Worm (Caenorhabditis elegans): Measurements from ENCODE around the gene C44F1.1.
A peak's percentile ranks its signal among the peaks of the same experiment; 100 is the strongest.

C44F1.1 gene

DNA sequence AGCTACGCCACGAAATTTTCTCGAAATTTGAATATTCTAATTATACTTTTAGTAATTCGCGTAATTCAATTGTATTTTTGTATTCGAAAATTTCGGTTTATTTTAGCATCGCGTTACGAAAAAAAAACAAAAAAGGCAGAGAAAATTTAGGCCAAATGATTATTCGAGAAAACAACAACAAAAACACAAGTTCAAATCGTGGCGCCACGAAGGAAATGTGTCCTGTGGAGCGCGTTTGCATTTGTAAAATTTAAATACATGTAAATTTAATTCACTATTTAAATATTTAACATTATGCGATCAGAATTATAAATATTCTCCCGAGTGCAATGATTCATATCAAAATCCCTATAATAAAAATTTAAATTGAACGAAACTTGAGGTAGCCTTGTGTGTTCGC, 41.6 kb downstream of the C44F1.1 start:
- TF ChIP-seq ZK546.5 (tag; optimal IDR thresholded peaks at IDR 0.05) = no peak
- no peak for TF ChIP-seq elt-1 (tag; optimal IDR thresholded peaks at IDR 0.05)
- TF ChIP-seq peb-1 (tag; optimal IDR thresholded peaks at IDR 0.05) = no peak
- no peak for TF ChIP-seq nhr-129 (tag; optimal IDR thresholded peaks at IDR 0.05)
- no peak for TF ChIP-seq nhr-10 (tag; optimal IDR thresholded peaks at IDR 0.05)
- no peak for TF ChIP-seq ztf-11 (tag; optimal IDR thresholded peaks at IDR 0.05)

DNA sequence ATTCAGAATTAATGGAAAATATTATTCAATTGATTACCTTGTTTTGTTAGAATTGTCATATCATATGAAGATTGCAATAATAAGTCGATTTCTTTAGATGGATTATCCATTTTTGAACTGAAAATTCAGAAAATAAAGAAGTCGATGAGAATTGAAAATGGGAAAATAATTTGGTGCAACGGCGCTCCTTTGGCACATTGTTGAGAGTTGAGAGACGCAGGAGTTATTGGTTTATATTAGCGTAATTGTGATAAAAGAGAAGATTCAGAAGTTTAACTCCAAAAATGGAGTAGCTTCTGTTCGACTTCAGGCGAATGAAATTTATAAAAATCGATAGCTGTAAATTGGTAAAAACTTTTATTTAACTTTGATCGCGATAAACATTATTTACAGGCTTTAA, 45.8 kb downstream of the C44F1.1 start, which contains the start of gene C14B1.8:
Gene C14B1.8, minus strand, starts transcription at position 117 of the 400 bp plus-strand sequence.
- TF ChIP-seq unc-55 (GFP tag; optimal IDR thresholded peaks at IDR 0.05) (peak; percentile 62), mab-5 (tag; optimal IDR thresholded peaks at IDR 0.05) (no peak), peb-1 (tag; optimal IDR thresholded peaks at IDR 0.05) (no peak)

DNA sequence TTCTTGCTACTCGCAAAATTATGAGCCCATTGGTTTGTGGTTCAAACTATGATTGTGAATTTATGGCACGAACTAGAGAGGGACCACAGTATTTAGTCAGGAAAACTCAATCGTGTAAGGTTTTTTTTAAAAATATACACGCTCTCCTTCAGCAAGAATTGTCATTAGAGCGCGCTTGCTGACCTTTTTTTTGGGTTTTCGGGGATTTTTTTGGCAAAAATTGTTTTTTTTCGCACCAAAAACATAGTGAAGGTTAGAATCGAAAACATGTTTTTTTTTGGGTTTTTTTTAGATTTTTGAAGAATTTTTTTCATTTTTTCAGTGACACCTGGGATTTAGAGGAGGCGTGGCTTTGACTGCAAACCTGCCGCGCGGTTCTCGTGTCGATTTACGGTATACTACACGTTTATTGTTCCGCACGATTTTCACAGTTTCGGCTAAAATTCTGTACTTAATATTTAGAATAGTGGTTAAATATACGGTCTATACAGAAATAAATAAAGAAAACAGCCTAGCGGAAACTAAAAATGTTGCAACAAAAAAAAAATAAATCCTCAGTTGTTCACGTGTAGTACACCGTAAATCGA, 49.2 kb downstream of the C44F1.1 start:
- TF ChIP-seq ceh-16 (tag; optimal IDR thresholded peaks at IDR 0.05) (no peak), egl-27 (tag; optimal IDR thresholded peaks at IDR 0.05) (no peak), unc-62 (GFP tag; optimal IDR thresholded peaks at IDR 0.05) (no peak), peb-1 (tag; optimal IDR thresholded peaks at IDR 0.05) (no peak), mab-5 (tag; optimal IDR thresholded peaks at IDR 0.05) (no peak), lin-11 (tag; optimal IDR thresholded peaks at IDR 0.05) (no peak), lin-39 (tag; optimal IDR thresholded peaks at IDR 0.05) (no peak), fos-1 (tag; optimal IDR thresholded peaks at IDR 0.05) (no peak), alr-1 (tag; optimal IDR thresholded peaks at IDR 0.05) (no peak), zag-1 (tag; optimal IDR thresholded peaks at IDR 0.05) (no peak), aly-2 (tag; optimal IDR thresholded peaks at IDR 0.05) (no peak), sem-4 (tag; optimal IDR thresholded peaks at IDR 0.05) (no peak), nhr-77 (tag; optimal IDR thresholded peaks at IDR 0.05) (no peak), mbf-1 (tag; optimal IDR thresholded peaks at IDR 0.05) (no peak), gmeb-1 (tag; optimal IDR thresholded peaks at IDR 0.05) (no peak), F13H6.1 (tag; optimal IDR thresholded peaks at IDR 0.05) (no peak), dmd-4 (tag; optimal IDR thresholded peaks at IDR 0.05) (no peak), ZK546.5 (tag; optimal IDR thresholded peaks at IDR 0.05) (no peak), unc-55 (GFP tag; optimal IDR thresholded peaks at IDR 0.05) (no peak), nhr-23 (tag; optimal IDR thresholded peaks at IDR 0.05) (no peak)

DNA sequence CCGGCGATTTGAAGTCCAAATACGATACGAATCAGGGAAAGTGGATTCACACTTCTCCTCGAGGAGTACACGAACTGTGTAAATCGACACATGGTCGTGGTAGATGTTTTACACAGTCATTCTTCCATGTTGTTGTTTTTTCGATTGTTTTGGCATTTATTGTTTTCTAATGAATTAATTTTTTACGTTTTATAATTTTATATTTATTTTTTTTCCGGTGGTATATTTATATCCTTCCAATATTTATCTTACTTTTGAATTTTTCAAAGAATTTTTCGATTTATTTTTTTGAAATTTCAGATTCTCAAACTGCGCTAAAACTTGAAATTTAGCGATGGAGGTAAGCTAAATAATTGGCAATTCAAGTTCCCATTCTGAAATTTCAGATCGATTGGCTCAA, 52.2 kb downstream of the C44F1.1 start, which contains the start of gene nrde-1:
Gene nrde-1, plus strand, starts transcription at position 301 of the 400 bp plus-strand sequence.
- TF ChIP-seq unc-62 (GFP tag; optimal IDR thresholded peaks at IDR 0.05) (no peak), mab-5 (tag; optimal IDR thresholded peaks at IDR 0.05) (no peak), ztf-1 (GFP tag; conservative IDR thresholded peaks at IDR 0.05) (no peak)
